Worm (Caenorhabditis elegans) whole organism, L3 larva: ENCODE measurements around the gene cyp-34A6.
A peak's percentile ranks its signal among the peaks of the same experiment; 100 is the strongest.

Source experiments
- ZK546.5 ChIP-seq: sonication (generic microtip); optimal IDR thresholded peaks from 2 replicates; lab custom pipeline; 2017; ENCODE audit warnings: missing biosample characterization, missing genetic modification characterization
- aly-2 ChIP-seq: fragments of 150-350 bp; optimal IDR thresholded peaks from 2 replicates; lab custom pipeline; 2014; ENCODE audit warnings: missing biosample characterization, missing genetic modification characterization
- ama-1 ChIP-seq: fragments of 150-350 bp; optimal IDR thresholded peaks from 2 replicates; lab custom pipeline; 2018
- ceh-16 ChIP-seq: sonication (generic microtip); optimal IDR thresholded peaks from 2 replicates; lab custom pipeline; 2017; ENCODE audit warnings: missing biosample characterization, missing genetic modification characterization
- ceh-28 ChIP-seq: fragments of 150-350 bp; optimal IDR thresholded peaks from 2 replicates; lab custom pipeline; 2014; ENCODE audit warnings: missing biosample characterization, missing genetic modification reagents, missing genetic modification characterization
- ceh-82 ChIP-seq: fragments of 150-350 bp; optimal IDR thresholded peaks from 2 replicates; lab custom pipeline; 2014; ENCODE audit warnings: missing biosample characterization, missing genetic modification characterization
- egl-27 ChIP-seq: sonication (generic microtip); optimal IDR thresholded peaks from 4 replicates; lab custom pipeline; 2017; ENCODE audit warnings: missing biosample characterization, missing genetic modification reagents, missing genetic modification characterization
- egl-5 ChIP-seq: fragments of 150-350 bp; optimal IDR thresholded peaks from 2 replicates; lab custom pipeline; 2017; ENCODE audit warnings: missing biosample characterization, missing genetic modification reagents, missing genetic modification characterization, inconsistent platforms
- elt-2 ChIP-seq: sonication (generic microtip); optimal IDR thresholded peaks from 2 replicates; lab custom pipeline; 2016; ENCODE audit warnings: missing genetic modification reagents, mild to moderate bottlenecking, missing genetic modification characterization, missing compliant biosample characterization
- elt-3 ChIP-seq, 3 experiments: fragments of 150-350 bp in 1 of 3; sonication (generic microtip) in 2 of 3; optimal IDR thresholded peaks; 2 replicates in 2 of 3; 4 replicates in 1 of 3; lab custom pipeline; 2014 to 2017; ENCODE audit warnings: missing biosample characterization in 3 of 3, missing genetic modification characterization in 3 of 3
- fkh-10 ChIP-seq: sonication (generic microtip); optimal IDR thresholded peaks from 2 replicates; lab custom pipeline; 2017; ENCODE audit warnings: missing biosample characterization, missing genetic modification reagents, missing genetic modification characterization
- fkh-2 ChIP-seq: fragments of 150-350 bp; optimal IDR thresholded peaks from 2 replicates; lab custom pipeline; 2014; ENCODE audit warnings: missing biosample characterization, missing genetic modification reagents, missing genetic modification characterization
- fos-1 ChIP-seq: fragments of 150-350 bp; optimal IDR thresholded peaks from 2 replicates; lab custom pipeline; 2014; ENCODE audit warnings: missing biosample characterization, missing genetic modification characterization
- jun-1 ChIP-seq: fragments of 150-350 bp; optimal IDR thresholded peaks from 2 replicates; lab custom pipeline; 2014; ENCODE audit warnings: missing biosample characterization, missing genetic modification reagents, missing genetic modification characterization
- lin-15B ChIP-seq: fragments of 150-350 bp; optimal IDR thresholded peaks from 2 replicates; lab custom pipeline; 2014; ENCODE audit warnings: missing biosample characterization, missing genetic modification characterization
- lin-39 ChIP-seq: fragments of 150-350 bp; optimal IDR thresholded peaks from 2 replicates; lab custom pipeline; 2018; ENCODE audit warnings: missing biosample characterization, missing genetic modification reagents, missing genetic modification characterization
- lsy-12 ChIP-seq: sonication (generic microtip); optimal IDR thresholded peaks from 2 replicates; lab custom pipeline; 2016; ENCODE audit warnings: mild to moderate bottlenecking, missing genetic modification characterization, missing compliant biosample characterization
- mdl-1 ChIP-seq: fragments of 150-350 bp; optimal IDR thresholded peaks from 2 replicates; lab custom pipeline; 2014; ENCODE audit warnings: missing biosample characterization, missing genetic modification characterization
- nfya-1 ChIP-seq: sonication (generic microtip); optimal IDR thresholded peaks from 2 replicates; lab custom pipeline; 2017; ENCODE audit warnings: missing genetic modification characterization, mild to moderate bottlenecking, missing compliant biosample characterization, antibody characterized with exemption, moderate library complexity; ENCODE audit not compliant: insufficient read depth
- nhr-12 ChIP-seq: fragments of 150-350 bp; optimal IDR thresholded peaks from 2 replicates; lab custom pipeline; 2014; ENCODE audit warnings: missing biosample characterization, missing genetic modification characterization
- nhr-23 ChIP-seq: fragments of 150-350 bp; optimal IDR thresholded peaks from 2 replicates; lab custom pipeline; 2014; ENCODE audit warnings: missing biosample characterization, missing genetic modification reagents, missing genetic modification characterization
- nhr-237 ChIP-seq: fragments of 150-350 bp; optimal IDR thresholded peaks from 2 replicates; lab custom pipeline; 2014; ENCODE audit warnings: missing biosample characterization, missing genetic modification characterization
- nhr-25 ChIP-seq: sonication (generic microtip); optimal IDR thresholded peaks from 2 replicates; lab custom pipeline; 2017; ENCODE audit warnings: missing biosample characterization, missing genetic modification characterization
- nhr-28 ChIP-seq: fragments of 150-350 bp; optimal IDR thresholded peaks from 2 replicates; lab custom pipeline; 2014; ENCODE audit warnings: missing biosample characterization, missing genetic modification characterization
- nhr-43 ChIP-seq: sonication (generic microtip); optimal IDR thresholded peaks from 2 replicates; lab custom pipeline; 2016; ENCODE audit warnings: mild to moderate bottlenecking, missing genetic modification characterization, missing compliant biosample characterization; ENCODE audit not compliant: poor library complexity, severe bottlenecking
- nhr-67 ChIP-seq: fragments of 150-350 bp; optimal IDR thresholded peaks from 2 replicates; lab custom pipeline; 2014; ENCODE audit warnings: missing biosample characterization, missing genetic modification characterization
- nhr-76 ChIP-seq: fragments of 150-350 bp; sonication (generic microtip); optimal IDR thresholded peaks from 5 replicates; lab custom pipeline; 2014; ENCODE audit warnings: missing biosample characterization, missing genetic modification characterization
- pqm-1 ChIP-seq: fragments of 150-350 bp; optimal IDR thresholded peaks from 2 replicates; lab custom pipeline; 2017; ENCODE audit warnings: missing biosample characterization, missing genetic modification characterization, inconsistent platforms
- sea-2 ChIP-seq: fragments of 150-350 bp; sonication (generic microtip); optimal IDR thresholded peaks from 4 replicates; lab custom pipeline; 2014; ENCODE audit warnings: missing biosample characterization, missing genetic modification reagents, missing genetic modification characterization
- snpc-4 ChIP-seq: fragments of 150-350 bp; optimal IDR thresholded peaks from 2 replicates; lab custom pipeline; 2014; ENCODE audit warnings: missing biosample characterization, missing genetic modification characterization
- unc-39 ChIP-seq: sonication (generic microtip); optimal IDR thresholded peaks from 4 replicates; lab custom pipeline; 2017; ENCODE audit warnings: missing biosample characterization, missing genetic modification characterization
- unc-62 ChIP-seq: fragments of 150-350 bp; sonication (generic microtip); optimal IDR thresholded peaks from 4 replicates; lab custom pipeline; 2014; ENCODE audit warnings: missing biosample characterization, missing genetic modification reagents, missing genetic modification characterization
- zag-1 ChIP-seq: fragments of 150-350 bp; optimal IDR thresholded peaks from 2 replicates; lab custom pipeline; 2014; ENCODE audit warnings: missing biosample characterization, missing genetic modification characterization
- ztf-4 ChIP-seq: fragments of 150-350 bp; optimal IDR thresholded peaks from 2 replicates; lab custom pipeline; 2014; ENCODE audit warnings: missing biosample characterization, missing genetic modification characterization

The cyp-34A6 gene

ce11 chrV:3969664-3970063 is 8.5 kb upstream of the cyp-34A6 start:
- TF ChIP-seq fkh-10 (GFP tag; lab: Kevin White, UChicago): no peak
- no peak for TF ChIP-seq nhr-76
- TF ChIP-seq fos-1 (tag; lab: Kevin White, UChicago): no peak
- TF ChIP-seq jun-1 (tag; lab: Kevin White, UChicago): no peak
- no peak for TF ChIP-seq nfya-1 (tag; lab: Kevin White, UChicago)
- no peak for TF ChIP-seq aly-2 (tag; lab: Kevin White, UChicago)
- TF ChIP-seq elt-2 (tag; lab: Kevin White, UChicago): peak; percentile 23
- TF ChIP-seq sea-2: no peak

ce11 chrV:3968929-3969328 is 7.8 kb upstream of the cyp-34A6 start:
- TF ChIP-seq lsy-12 (no peak), ceh-28 (tag; lab: Kevin White, UChicago) (no peak), ztf-4 (no peak), fos-1 (tag; lab: Kevin White, UChicago) (no peak), nhr-25 (tag; lab: Kevin White, UChicago) (no peak), nhr-12 (tag; lab: Kevin White, UChicago) (no peak), ZK546.5 (tag; lab: Kevin White, UChicago) (no peak), zag-1 (tag; lab: Kevin White, UChicago) (no peak), aly-2 (tag; lab: Kevin White, UChicago) (no peak), ama-1 (lab: Kevin White, UChicago) (no peak), nhr-43 (no peak), egl-5 (tag; lab: Kevin White, UChicago) (no peak), elt-3 (tag; optimal IDR thresholded peaks at IDR 0.05; lab: Kevin White, UChicago) (no peak), lin-39 (tag; lab: Kevin White, UChicago) (no peak), mdl-1 (no peak), nhr-23 (tag; lab: Kevin White, UChicago) (no peak), nhr-67 (tag; lab: Kevin White, UChicago) (no peak), nhr-76 (no peak)

DNA sequence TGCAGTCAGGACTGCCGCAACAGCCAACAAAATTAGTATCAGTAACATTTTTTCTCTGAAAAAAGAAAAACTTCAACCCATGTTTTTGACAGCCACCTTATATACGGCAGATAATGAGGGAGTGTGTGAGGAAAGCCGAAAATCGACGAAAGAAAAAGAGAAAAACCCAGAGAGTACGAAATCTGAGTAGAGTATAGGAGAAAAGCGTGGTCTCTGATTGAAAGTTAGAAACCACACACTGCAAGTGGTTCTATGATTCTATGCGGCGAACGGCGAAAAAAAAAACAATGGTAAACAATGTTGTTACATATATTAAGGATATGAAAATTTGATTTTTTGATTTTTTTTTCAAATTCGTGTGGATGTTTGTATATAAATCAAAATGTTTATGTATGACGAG is 6.6 kb upstream of the cyp-34A6 start, which contains the start of gene cyp-34A8:
Gene cyp-34A8 (minus strand): TSS at position 62 of the 400 bp plus-strand sequence.
- TF ChIP-seq nhr-43 (peak; percentile 9), nhr-67 (tag; lab: Kevin White, UChicago) (no peak), nfya-1 (tag; lab: Kevin White, UChicago) (peak; percentile 1)

DNA sequence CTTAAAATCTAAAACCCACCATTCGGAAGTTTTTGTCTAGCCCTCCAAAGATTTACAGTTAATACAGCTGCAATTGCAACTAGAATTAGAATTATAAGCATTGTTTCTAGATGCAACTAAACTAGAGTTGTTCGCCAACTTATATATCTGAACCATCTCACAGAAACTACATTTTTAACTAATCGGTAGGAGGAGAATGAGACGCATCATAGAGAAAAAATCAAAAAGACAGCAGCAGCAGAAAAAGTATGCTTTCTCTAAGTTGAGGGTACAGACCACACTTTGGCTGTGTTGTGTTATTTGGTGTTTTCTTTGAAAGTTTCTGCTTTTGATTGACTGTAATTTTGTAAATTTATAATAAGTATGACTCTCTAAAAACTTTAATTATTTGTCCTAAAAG is 2.6 kb upstream of the cyp-34A6 start, which contains the start of gene cyp-34A7:
Gene cyp-34A7 (minus strand): TSS at position 101 of the 400 bp plus-strand sequence.
- no peak for TF ChIP-seq ama-1 (lab: Kevin White, UChicago)
- TF ChIP-seq, all 47 proteins: peak for 0

- TF ChIP-seq nhr-237 (tag; lab: Kevin White, UChicago): no peak
These were observed 3.5 kb downstream of the cyp-34A6 start, which contains the start of gene cyp-34A5 for ce11 chrV:3957608-3958007. Gene cyp-34A5 (minus strand): TSS chrV:3957708.

- TF ChIP-seq nhr-28 (tag; lab: Kevin White, UChicago): no peak
- no peak for TF ChIP-seq lin-15B
- no peak for TF ChIP-seq nfya-1 (tag; lab: Kevin White, UChicago)
- no peak for TF ChIP-seq ceh-28 (tag; lab: Kevin White, UChicago)
- TF ChIP-seq ceh-16 (tag; lab: Kevin White, UChicago): no peak
- TF ChIP-seq nhr-237 (tag; lab: Kevin White, UChicago): no peak
- no peak for TF ChIP-seq unc-62 (GFP tag; lab: Kevin White, UChicago)
- no peak for TF ChIP-seq egl-5 (tag; lab: Kevin White, UChicago)
- TF ChIP-seq ceh-82: no peak
- no peak for TF ChIP-seq zag-1 (tag; lab: Kevin White, UChicago)
- no peak for TF ChIP-seq nhr-76
- no peak for TF ChIP-seq nhr-12 (tag; lab: Kevin White, UChicago)
- no peak for TF ChIP-seq ama-1 (lab: Kevin White, UChicago)
- TF ChIP-seq snpc-4 (tag; lab: Kevin White, UChicago): no peak
- TF ChIP-seq mdl-1: no peak
- TF ChIP-seq unc-39 (tag; lab: Kevin White, UChicago): no peak
- TF ChIP-seq egl-27 (tag; lab: Kevin White, UChicago): no peak
- no peak for TF ChIP-seq sea-2
- TF ChIP-seq pqm-1: no peak
- no peak for TF ChIP-seq fkh-2 (tag; lab: Kevin White, UChicago)
These were observed 7.4 kb downstream of the cyp-34A6 start, which contains the start of gene str-247 for ce11 chrV:3953739-3954138. Gene str-247 (plus strand): TSS chrV:3954039.
